Fruit fly (Drosophila melanogaster) whole organism, embryonic: Measurements from ENCODE around the gene CG43321.

Experiments
- Adf1 ChIP-seq: fragments of 200-800 bp; sonication (Bioruptor generic); IDR thresholded peaks from 2 replicates; pipeline ENCODE4 v1.3.6; 2022; ENCODE audit warnings: missing biosample characterization, missing genetic modification characterization
- Aef1 ChIP-seq: fragments of 200-800 bp; sonication (Bioruptor generic); IDR thresholded peaks from 3 replicates; pipeline ENCODE4 v1.3.6; 2022; ENCODE audit warnings: missing biosample characterization, missing genetic modification characterization
- C15 ChIP-seq: fragments of 200-800 bp; sonication (Bioruptor generic); IDR thresholded peaks from 3 replicates; pipeline ENCODE4 v1.3.6; 2022; ENCODE audit warnings: missing biosample characterization, missing genetic modification characterization
- CG10147 ChIP-seq: fragments of 200-800 bp; sonication (Bioruptor generic); optimal IDR thresholded peaks from 2 replicates; lab custom pipeline; 2019; ENCODE audit warnings: missing biosample characterization, mild to moderate bottlenecking, missing genetic modification characterization, moderate library complexity
- CG10209 ChIP-seq: fragments of 200-800 bp; sonication (Bioruptor generic); optimal IDR thresholded peaks from 3 replicates; lab custom pipeline; 2017; ENCODE audit warnings: missing biosample characterization, mild to moderate bottlenecking, missing genetic modification characterization, missing genetic modification reagents
- CG10654 ChIP-seq: fragments of 200-800 bp; sonication (Bioruptor generic); optimal IDR thresholded peaks from 2 replicates; lab custom pipeline; 2016; ENCODE audit warnings: missing biosample characterization, missing genetic modification characterization
- CG10979 ChIP-seq: fragments of 200-800 bp; sonication (Bioruptor generic); optimal IDR thresholded peaks from 2 replicates; lab custom pipeline; 2018; ENCODE audit warnings: missing biosample characterization, mild to moderate bottlenecking, missing genetic modification characterization, moderate library complexity
- CG13424 ChIP-seq: fragments of 200-800 bp; sonication (Bioruptor generic); optimal IDR thresholded peaks from 2 replicates; lab custom pipeline; 2019; ENCODE audit warnings: missing biosample characterization, mild to moderate bottlenecking, missing genetic modification characterization, moderate library complexity
- CG14710 ChIP-seq: fragments of 200-800 bp; sonication (Bioruptor generic); optimal IDR thresholded peaks from 3 replicates; lab custom pipeline; 2019; ENCODE audit warnings: missing biosample characterization, mild to moderate bottlenecking, missing genetic modification characterization, moderate library complexity
- CG15696 ChIP-seq: fragments of 200-800 bp; sonication (Bioruptor generic); optimal IDR thresholded peaks from 2 replicates; lab custom pipeline; 2019; ENCODE audit warnings: missing biosample characterization, mild to moderate bottlenecking, missing genetic modification characterization, moderate library complexity
- CG1603 ChIP-seq: fragments of 200-800 bp; sonication (Bioruptor generic); optimal IDR thresholded peaks from 2 replicates; lab custom pipeline; 2019; ENCODE audit warnings: missing biosample characterization, mild to moderate bottlenecking, missing genetic modification characterization, moderate library complexity
- CG2120 ChIP-seq: fragments of 200-800 bp; sonication (Bioruptor generic); optimal IDR thresholded peaks from 3 replicates; lab custom pipeline; 2016; ENCODE audit warnings: missing biosample characterization, missing genetic modification characterization
- CG33213 ChIP-seq: fragments of 200-800 bp; sonication (Bioruptor generic); optimal IDR thresholded peaks from 3 replicates; lab custom pipeline; 2016; ENCODE audit warnings: missing biosample characterization, missing genetic modification characterization
- CG42726 ChIP-seq: fragments of 200-800 bp; sonication (Bioruptor generic); IDR thresholded peaks from 2 replicates; pipeline ENCODE4 v1.3.6; 2022; ENCODE audit warnings: missing biosample characterization, missing genetic modification characterization; ENCODE audit not compliant: partially characterized antibody
- CG4617 ChIP-seq: fragments of 200-800 bp; sonication (Bioruptor generic); optimal IDR thresholded peaks from 3 replicates; lab custom pipeline; 2016; ENCODE audit warnings: missing biosample characterization, missing genetic modification characterization, borderline replicate concordance
- CG4820 ChIP-seq: fragments of 200-800 bp; sonication (Bioruptor generic); optimal IDR thresholded peaks from 3 replicates; lab custom pipeline; 2016; ENCODE audit warnings: missing biosample characterization, missing genetic modification characterization
- CG6254 ChIP-seq: fragments of 200-800 bp; sonication (Bioruptor generic); optimal IDR thresholded peaks from 3 replicates; lab custom pipeline; 2017; ENCODE audit warnings: mild to moderate bottlenecking, missing biosample characterization, missing genetic modification reagents, missing genetic modification characterization
- CG6689 ChIP-seq: fragments of 200-800 bp; sonication (Bioruptor generic); IDR thresholded peaks from 2 replicates; pipeline ENCODE4 v1.3.6; 2022; ENCODE audit warnings: missing biosample characterization, missing genetic modification characterization
- CG6813 ChIP-seq: fragments of 200-800 bp; sonication (Bioruptor generic); optimal IDR thresholded peaks from 2 replicates; lab custom pipeline; 2017; ENCODE audit warnings: missing biosample characterization, missing genetic modification characterization, mild to moderate bottlenecking, moderate library complexity, missing genetic modification reagents
- CG7839 ChIP-seq: fragments of 200-800 bp; sonication (Bioruptor generic); optimal IDR thresholded peaks from 3 replicates; lab custom pipeline; 2018; ENCODE audit warnings: missing biosample characterization, mild to moderate bottlenecking, missing genetic modification characterization, moderate library complexity
- CG8944 ChIP-seq: fragments of 200-800 bp; sonication (Bioruptor generic); optimal IDR thresholded peaks from 3 replicates; lab custom pipeline; 2016; ENCODE audit warnings: missing biosample characterization, missing genetic modification characterization
- CTCF ChIP-seq: fragments of 200-800 bp; sonication (Bioruptor generic); optimal IDR thresholded peaks from 2 replicates; lab custom pipeline; 2017; ENCODE audit warnings: missing biosample characterization, mild to moderate bottlenecking, missing genetic modification characterization, moderate library complexity
- Camta ChIP-seq: fragments of 200-800 bp; sonication (Bioruptor generic); optimal IDR thresholded peaks from 2 replicates; lab custom pipeline; 2016; ENCODE audit warnings: missing biosample characterization, missing genetic modification characterization
- D19B ChIP-seq: fragments of 200-800 bp; sonication (Bioruptor generic); optimal IDR thresholded peaks from 2 replicates; lab custom pipeline; 2017; ENCODE audit warnings: missing biosample characterization, mild to moderate bottlenecking, missing genetic modification characterization
- Dip2 ChIP-seq: fragments of 200-800 bp; sonication (Bioruptor generic); IDR thresholded peaks from 2 replicates; pipeline ENCODE4 v1.3.6; 2022; ENCODE audit warnings: missing biosample characterization, missing genetic modification characterization
- Dref ChIP-seq: fragments of 200-800 bp; sonication (Bioruptor generic); IDR thresholded peaks from 2 replicates; pipeline ENCODE4 v1.3.6; 2022; ENCODE audit warnings: missing biosample characterization, missing genetic modification characterization
- ERR ChIP-seq: fragments of 200-800 bp; sonication (Bioruptor generic); optimal IDR thresholded peaks from 2 replicates; lab custom pipeline; 2016; ENCODE audit warnings: missing biosample characterization, missing genetic modification characterization
- HmgD ChIP-seq: fragments of 200-800 bp; sonication (Bioruptor generic); optimal IDR thresholded peaks from 3 replicates; lab custom pipeline; 2016; ENCODE audit warnings: missing biosample characterization, missing genetic modification characterization
- Hmr ChIP-seq: fragments of 200-800 bp; sonication (Bioruptor generic); optimal IDR thresholded peaks from 3 replicates; lab custom pipeline; 2017; ENCODE audit warnings: mild to moderate bottlenecking, missing biosample characterization, missing genetic modification reagents, missing genetic modification characterization
- Mes4 ChIP-seq: fragments of 200-800 bp; sonication (Bioruptor generic); optimal IDR thresholded peaks from 2 replicates; lab custom pipeline; 2016; ENCODE audit warnings: missing biosample characterization, missing genetic modification characterization
- NK7.1 ChIP-seq: fragments of 200-800 bp; sonication (Bioruptor generic); optimal IDR thresholded peaks from 3 replicates; lab custom pipeline; 2016; ENCODE audit warnings: missing biosample characterization, missing genetic modification characterization
- Sox102F ChIP-seq: fragments of 200-800 bp; sonication (Bioruptor generic); optimal IDR thresholded peaks from 2 replicates; lab custom pipeline; 2018; ENCODE audit warnings: missing biosample characterization, mild to moderate bottlenecking, missing genetic modification characterization, moderate library complexity
- Sry-β ChIP-seq: fragments of 200-800 bp; sonication (Bioruptor generic); optimal IDR thresholded peaks from 2 replicates; lab custom pipeline; 2018; ENCODE audit warnings: missing biosample characterization, mild to moderate bottlenecking, missing genetic modification characterization, moderate library complexity
- bbx ChIP-seq: fragments of 200-800 bp; sonication (Bioruptor generic); IDR thresholded peaks from 2 replicates; pipeline ENCODE4 v1.3.6; 2022; ENCODE audit warnings: missing biosample characterization, missing genetic modification characterization; ENCODE audit not compliant: partially characterized antibody
- dimm ChIP-seq: fragments of 200-800 bp; sonication (Bioruptor generic); IDR thresholded peaks from 2 replicates; pipeline ENCODE4 v1.3.6; 2022; ENCODE audit warnings: missing biosample characterization, missing genetic modification characterization
- grn ChIP-seq: fragments of 200-800 bp; sonication (Bioruptor generic); optimal IDR thresholded peaks from 3 replicates; lab custom pipeline; 2017; ENCODE audit warnings: missing biosample characterization, missing genetic modification characterization
- hb ChIP-seq: fragments of 200-800 bp; sonication (Bioruptor generic); IDR thresholded peaks from 3 replicates; pipeline ENCODE4 v1.3.6; 2022; ENCODE audit warnings: missing biosample characterization, missing genetic modification characterization; ENCODE audit not compliant: partially characterized antibody
- insv ChIP-seq, 2 experiments: fragments of 200-800 bp; sonication (Bioruptor generic); optimal IDR thresholded peaks; 3 replicates each; lab custom pipeline; 2016 to 2018; ENCODE audit warnings: missing biosample characterization in 2 of 2, missing genetic modification characterization in 2 of 2
- nerfin-2 ChIP-seq: fragments of 200-800 bp; sonication (Bioruptor generic); IDR thresholded peaks from 2 replicates; pipeline ENCODE4 v1.3.6; 2022; ENCODE audit warnings: missing biosample characterization, missing genetic modification characterization; ENCODE audit not compliant: partially characterized antibody
- odd ChIP-seq: fragments of 200-800 bp; sonication (Bioruptor generic); optimal IDR thresholded peaks from 2 replicates; lab custom pipeline; 2017; ENCODE audit warnings: missing biosample characterization, mild to moderate bottlenecking, missing genetic modification characterization
- pzg ChIP-seq: fragments of 200-800 bp; sonication (Bioruptor generic); optimal IDR thresholded peaks from 3 replicates; lab custom pipeline; 2018; ENCODE audit warnings: missing biosample characterization, mild to moderate bottlenecking, missing genetic modification characterization, moderate library complexity
- repo ChIP-seq: fragments of 200-800 bp; sonication (Bioruptor generic); optimal IDR thresholded peaks from 2 replicates; lab custom pipeline; 2016; ENCODE audit warnings: missing biosample characterization, missing genetic modification characterization
- scrt ChIP-seq: fragments of 200-800 bp; sonication (Bioruptor generic); optimal IDR thresholded peaks from 2 replicates; lab custom pipeline; 2018; ENCODE audit warnings: missing biosample characterization, mild to moderate bottlenecking, missing genetic modification characterization, moderate library complexity
- slou ChIP-seq: fragments of 200-800 bp; sonication (Bioruptor generic); optimal IDR thresholded peaks from 3 replicates; lab custom pipeline; 2016; ENCODE audit warnings: missing biosample characterization, missing genetic modification characterization
- so ChIP-seq: fragments of 200-800 bp; sonication (Bioruptor generic); IDR thresholded peaks from 3 replicates; pipeline ENCODE4 v1.3.6; 2022; ENCODE audit warnings: missing biosample characterization, missing genetic modification characterization
- tll ChIP-seq, 2 experiments: fragments of 200-800 bp in 1 of 2; fragments of >200 bp in 1 of 2; sonication (Bioruptor generic) in 1 of 2; optimal IDR thresholded peaks; 2 replicates each; lab custom pipeline; 2017 to 2019; ENCODE audit warnings: missing biosample characterization in 2 of 2, missing genetic modification characterization in 2 of 2, mild to moderate bottlenecking in 1 of 2, moderate library complexity in 1 of 2
- toy ChIP-seq: fragments of 200-800 bp; sonication (Bioruptor generic); IDR thresholded peaks from 2 replicates; pipeline ENCODE4 v1.3.6; 2022; ENCODE audit warnings: missing biosample characterization, missing genetic modification characterization
- trh ChIP-seq: fragments of 200-800 bp; sonication (Bioruptor generic); optimal IDR thresholded peaks from 2 replicates; lab custom pipeline; 2016; ENCODE audit warnings: missing biosample characterization, missing genetic modification characterization
- tup ChIP-seq: fragments of 200-800 bp; sonication (Bioruptor generic); optimal IDR thresholded peaks from 2 replicates; lab custom pipeline; 2016; ENCODE audit warnings: missing biosample characterization, mild to moderate bottlenecking, missing genetic modification characterization, moderate library complexity
- wdn ChIP-seq: fragments of 200-800 bp; sonication (Bioruptor generic); IDR thresholded peaks from 2 replicates; pipeline ENCODE4 v1.3.6; 2022; ENCODE audit warnings: missing biosample characterization, missing genetic modification characterization
- zf30C ChIP-seq: fragments of 200-800 bp; sonication (Bioruptor generic); optimal IDR thresholded peaks from 3 replicates; lab custom pipeline; 2018; ENCODE audit warnings: missing biosample characterization, mild to moderate bottlenecking, missing genetic modification characterization

CG43321 gene

DNA sequence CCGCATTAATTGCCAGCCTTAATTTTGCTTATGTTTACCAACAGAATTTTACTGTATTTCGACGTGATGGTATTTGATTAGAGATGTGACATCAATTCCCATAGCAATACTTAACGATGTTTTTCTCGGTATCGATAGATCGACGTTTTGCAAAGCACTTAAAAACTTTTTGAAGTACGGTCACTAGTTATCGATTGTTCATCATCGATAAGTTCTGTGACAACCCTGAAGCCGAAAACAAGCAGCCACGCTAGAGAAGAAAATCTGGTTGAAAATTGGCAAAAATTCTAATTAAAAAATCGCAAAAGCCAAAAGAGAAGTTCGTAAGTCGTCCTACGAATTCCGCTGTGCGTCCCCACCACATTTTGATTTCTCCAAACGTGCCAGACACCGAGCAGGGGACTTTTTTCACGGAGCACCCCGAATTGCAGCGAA, 20.5 kb downstream of the CG43321 start, which contains the start of the genes Rab30 and Caper (continued):
- TF ChIP-seq CG4820 (GFP tag; lab: Kevin White, UChicago) (no peak), CG42726 (GFP tag; lab: Robert Waterston, UW) (peak; percentile 98), Aef1 (GFP tag; lab: Robert Waterston, UW) (peak; percentile 41; the same call in 2 of the 3 replicates), Sry-β (no peak), bbx (GFP tag; lab: Robert Waterston, UW) (peak; percentile 99), repo (GFP tag; lab: Kevin White, UChicago) (peak; percentile 62), scrt (GFP tag; lab: Kevin White, UChicago) (peak; percentile 1), HmgD (GFP tag; lab: Kevin White, UChicago) (peak; percentile 86), CG1603 (tag; lab: Kevin White, UChicago) (peak; percentile 89), CG4617 (GFP tag; lab: Kevin White, UChicago) (peak; percentile 91), grn (GFP tag; lab: Kevin White, UChicago) (peak; percentile 3), CG33213 (GFP tag; lab: Kevin White, UChicago) (peak; percentile 74), C15 (no peak), zf30C (GFP tag; lab: Kevin White, UChicago) (no peak), CG10654 (GFP tag; lab: Kevin White, UChicago) (peak; percentile 46), Mes4 (GFP tag; lab: Kevin White, UChicago) (peak; percentile 25), CG6254 (no peak), tup (GFP tag; lab: Kevin White, UChicago) (no peak), CG2120 (GFP tag; lab: Kevin White, UChicago) (peak; percentile 80), CG7839 (no peak), dimm (no peak), Sox102F (no peak), pzg (peak; percentile 94), NK7.1 (no peak), CG10147 (peak; percentile 23), trh (GFP tag; lab: Kevin White, UChicago) (no peak), CG14710 (tag; lab: Kevin White, UChicago) (peak; percentile 69), wdn (no peak), toy (GFP tag; lab: Robert Waterston, UW) (no peak), so (GFP tag; lab: Robert Waterston, UW) (no peak), hb (GFP tag; lab: Robert Waterston, UW) (peak; percentile 97), ERR (GFP tag; lab: Kevin White, UChicago) (peak; percentile 71), CG10979 (peak; percentile 21), D19B (GFP tag; lab: Kevin White, UChicago) (no peak), Dip2 (GFP tag; lab: Robert Waterston, UW) (no peak), CG15696 (tag; lab: Kevin White, UChicago) (no peak), Dref (peak; percentile 99), Hmr (no peak), slou (GFP tag; lab: Kevin White, UChicago) (no peak), CG10209 (GFP tag; lab: Kevin White, UChicago) (no peak), nerfin-2 (peak; percentile 97), insv (GFP tag; optimal IDR thresholded peaks at IDR 0.05; lab: Kevin White, UChicago) (peak in 1 of 2 experiments; percentile 80), Camta (GFP tag; lab: Kevin White, UChicago) (no peak), CG6813 (GFP tag; lab: Kevin White, UChicago) (no peak), CG13424 (tag; lab: Kevin White, UChicago) (peak; percentile 53), odd (no peak), tll (GFP tag; optimal IDR thresholded peaks at IDR 0.05; lab: Kevin White, UChicago) (peak in 1 of 2 experiments; percentile 6), CTCF (GFP tag; lab: Kevin White, UChicago) (peak; percentile 42), Adf1 (GFP tag; lab: Robert Waterston, UW) (peak; percentile 54), CG8944 (GFP tag; lab: Kevin White, UChicago) (peak; percentile 53), CG6689 (GFP tag; lab: Robert Waterston, UW) (no peak)
